Fruit fly (Drosophila melanogaster): ENCODE results near the gene mamo.

mamo gene

dm6 chrX:13838892-13839291 is 151.4 kb downstream of the mamo start (continued):
- TF ChIP-seq CG13424 (tag; optimal IDR thresholded peaks at IDR 0.05) (peak; percentile 69), hkb (optimal IDR thresholded peaks at IDR 0.05) (no peak), hkb (GFP tag; IDR thresholded peaks at IDR 0.05) (peak; percentile 74), ken (GFP tag; IDR thresholded peaks at IDR 0.05) (peak; percentile 70), Vsx1 (GFP tag; optimal IDR thresholded peaks at IDR 0.05) (peak; percentile 47), CG16815 (GFP tag; optimal IDR thresholded peaks at IDR 0.05) (peak; percentile 52), Ets65A (GFP tag) (peak; percentile 97), Sox100B (GFP tag; optimal IDR thresholded peaks at IDR 0.05) (peak; percentile 63), CTCF (GFP tag; optimal IDR thresholded peaks at IDR 0.05) (peak; percentile 12), Doc2 (GFP tag; IDR thresholded peaks at IDR 0.05) (no peak), tin (GFP tag; optimal IDR thresholded peaks at IDR 0.05) (peak; percentile 39), CG4707 (GFP tag; optimal IDR thresholded peaks at IDR 0.05) (peak; percentile 34), Oaz (GFP tag; IDR thresholded peaks at IDR 0.05) (peak; percentile 56), en (GFP tag; optimal IDR thresholded peaks at IDR 0.05) (peak; percentile 40), cas (GFP tag; IDR thresholded peaks at IDR 0.05) (0 out of 2 replicates have a peak, but pooled peaks have one; percentile 17), Hey (tag; optimal IDR thresholded peaks at IDR 0.05) (no peak), grn (GFP tag; optimal IDR thresholded peaks at IDR 0.05) (no peak), ci (GFP tag; IDR thresholded peaks at IDR 0.05) (peak; percentile 88), CG1602 (GFP tag; optimal IDR thresholded peaks at IDR 0.05) (peak; percentile 52), dati (GFP tag; IDR thresholded peaks at IDR 0.05) (peak; percentile 69), CG7745 (tag; optimal IDR thresholded peaks at IDR 0.05) (no peak), CG7987 (GFP tag; optimal IDR thresholded peaks at IDR 0.05) (no peak), CG10462 (GFP tag; optimal IDR thresholded peaks at IDR 0.05) (peak; percentile 26), hth (optimal IDR thresholded peaks at IDR 0.05) (no peak), corto (GFP tag; optimal IDR thresholded peaks at IDR 0.05) (peak; percentile 77), CG4730 (GFP tag; IDR thresholded peaks at IDR 0.05) (peak; percentile 22; the same call in 1 of the 2 replicates), hb (GFP tag; IDR thresholded peaks at IDR 0.05; ENCODE audit: partially characterized antibody) (no peak), CG3726 (GFP tag; IDR thresholded peaks at IDR 0.05) (peak; percentile 66; the same call in 2 of the 3 replicates), Doc3 (GFP tag; IDR thresholded peaks at IDR 0.05; ENCODE audit: partially characterized antibody) (no peak), BEAF-32 (GFP tag; optimal IDR thresholded peaks at IDR 0.05) (no peak), luna (GFP tag; optimal IDR thresholded peaks at IDR 0.05) (no peak), CG12769 (tag; optimal IDR thresholded peaks at IDR 0.05) (peak; percentile 66), Lhr (GFP tag; optimal IDR thresholded peaks at IDR 0.05) (peak; percentile 28), lov (optimal IDR thresholded peaks at IDR 0.05) (no peak), lov (GFP tag; IDR thresholded peaks at IDR 0.05) (no peak), Blimp-1 (GFP tag; optimal IDR thresholded peaks at IDR 0.05) (peak; percentile 72), CG14710 (tag; optimal IDR thresholded peaks at IDR 0.05) (peak; percentile 41), inv (GFP tag; IDR thresholded peaks at IDR 0.05; ENCODE audit: partially characterized antibody) (no peak), maf-S (GFP tag; optimal IDR thresholded peaks at IDR 0.05) (peak; percentile 58), CG18599 (GFP tag; optimal IDR thresholded peaks at IDR 0.05) (peak; percentile 70), Gug (GFP tag; IDR thresholded peaks at IDR 0.05) (peak; percentile 71; the same call in 3 of the 4 replicates), Fer1 (GFP tag; optimal IDR thresholded peaks at IDR 0.05) (peak; percentile 52), sna (GFP tag; IDR thresholded peaks at IDR 0.05; ENCODE audit: partially characterized antibody) (no peak), ham (GFP tag; IDR thresholded peaks at IDR 0.05) (peak; percentile 21; the same call in 1 of the 2 replicates), MTF-1 (GFP tag; optimal IDR thresholded peaks at IDR 0.05; ENCODE audit: borderline replicate concordance) (peak; percentile 14), CG13775 (GFP tag; optimal IDR thresholded peaks at IDR 0.05) (peak; percentile 59), ewg (GFP tag; optimal IDR thresholded peaks at IDR 0.05) (peak; percentile 76), Hr3 (GFP tag; optimal IDR thresholded peaks at IDR 0.05) (peak; percentile 69), BtbVII (GFP tag; optimal IDR thresholded peaks at IDR 0.05) (peak; percentile 29), CG15514 (GFP tag; optimal IDR thresholded peaks at IDR 0.05) (peak; percentile 50), CG6813 (GFP tag; optimal IDR thresholded peaks at IDR 0.05) (peak; percentile 64)

All from whole organism, embryonic.